Fruit fly (Drosophila melanogaster) whole organism, embryonic: ENCODE data around the gene stg.

Experiments
- Asciz ChIP-seq: fragments of 200-800 bp; sonication (Bioruptor generic); optimal IDR thresholded peaks from 2 replicates; lab custom pipeline; 2017; ENCODE audit warnings: missing biosample characterization, mild to moderate bottlenecking, missing genetic modification characterization, missing genetic modification reagents
- Atf3 ChIP-seq: fragments of 200-800 bp; sonication (Bioruptor generic); optimal IDR thresholded peaks from 3 replicates; lab custom pipeline; 2016; ENCODE audit warnings: missing biosample characterization, missing genetic modification characterization
- Blimp-1 ChIP-seq: fragments of 200-800 bp; sonication (Bioruptor generic); optimal IDR thresholded peaks from 3 replicates; lab custom pipeline; 2018; ENCODE audit warnings: missing biosample characterization, missing genetic modification characterization, mild to moderate bottlenecking, moderate library complexity, missing genetic modification reagents
- CG10979 ChIP-seq: fragments of 200-800 bp; sonication (Bioruptor generic); optimal IDR thresholded peaks from 2 replicates; lab custom pipeline; 2018; ENCODE audit warnings: missing biosample characterization, mild to moderate bottlenecking, missing genetic modification characterization, moderate library complexity
- CG11456 ChIP-seq: fragments of 200-800 bp; sonication (Bioruptor generic); IDR thresholded peaks from 3 replicates; pipeline ENCODE4 v1.3.6; 2022; ENCODE audit warnings: missing biosample characterization, missing genetic modification characterization
- CG11504 ChIP-seq: fragments of 200-800 bp; sonication (Bioruptor generic); optimal IDR thresholded peaks from 3 replicates; lab custom pipeline; 2019; ENCODE audit warnings: missing biosample characterization, mild to moderate bottlenecking, missing genetic modification characterization, moderate library complexity
- CG14441 ChIP-seq: fragments of 200-800 bp; sonication (Bioruptor generic); IDR thresholded peaks from 2 replicates; pipeline ENCODE4 v1.3.6; 2022; ENCODE audit warnings: missing biosample characterization, missing genetic modification characterization
- CG1603 ChIP-seq: fragments of 200-800 bp; sonication (Bioruptor generic); optimal IDR thresholded peaks from 2 replicates; lab custom pipeline; 2019; ENCODE audit warnings: missing biosample characterization, mild to moderate bottlenecking, missing genetic modification characterization, moderate library complexity
- CG17359 ChIP-seq: fragments of 200-800 bp; sonication (Bioruptor generic); optimal IDR thresholded peaks from 3 replicates; lab custom pipeline; 2018; ENCODE audit warnings: missing biosample characterization, mild to moderate bottlenecking, missing genetic modification characterization, moderate library complexity
- CG17361 ChIP-seq: fragments of 200-800 bp; sonication (Bioruptor generic); IDR thresholded peaks from 3 replicates; pipeline ENCODE4 v1.3.6; 2022; ENCODE audit warnings: missing biosample characterization, missing genetic modification characterization
- CG18476 ChIP-seq: fragments of 200-800 bp; sonication (Bioruptor generic); optimal IDR thresholded peaks from 2 replicates; lab custom pipeline; 2016; ENCODE audit warnings: missing biosample characterization, mild to moderate bottlenecking, missing genetic modification characterization
- CG18599 ChIP-seq: fragments of 200-800 bp; sonication (Bioruptor generic); optimal IDR thresholded peaks from 3 replicates; lab custom pipeline; 2017; ENCODE audit warnings: missing biosample characterization, missing genetic modification characterization, mild to moderate bottlenecking, moderate library complexity, missing genetic modification reagents
- CG2678 ChIP-seq: fragments of 200-800 bp; sonication (Bioruptor generic); optimal IDR thresholded peaks from 3 replicates; lab custom pipeline; 2019; ENCODE audit warnings: missing biosample characterization, mild to moderate bottlenecking, missing genetic modification characterization, moderate library complexity
- CG2712 ChIP-seq: fragments of 200-800 bp; optimal IDR thresholded peaks from 3 replicates; lab custom pipeline; 2019; ENCODE audit warnings: missing biosample characterization, mild to moderate bottlenecking, missing genetic modification characterization, moderate library complexity
- CG31365 ChIP-seq: fragments of 200-800 bp; sonication (Bioruptor generic); optimal IDR thresholded peaks from 2 replicates; lab custom pipeline; 2018; ENCODE audit warnings: missing biosample characterization, mild to moderate bottlenecking, missing genetic modification characterization
- CG31388 ChIP-seq: fragments of 200-800 bp; sonication (Bioruptor generic); optimal IDR thresholded peaks from 2 replicates; lab custom pipeline; 2016; ENCODE audit warnings: missing biosample characterization, missing genetic modification characterization
- CG31441 ChIP-seq: fragments of 200-800 bp; sonication (Bioruptor generic); IDR thresholded peaks from 2 replicates; pipeline ENCODE4 v1.3.6; 2022; ENCODE audit warnings: missing biosample characterization, missing genetic modification characterization
- CG32532 ChIP-seq: fragments of 200-800 bp; sonication (Bioruptor generic); IDR thresholded peaks from 2 replicates; pipeline ENCODE4 v1.3.6; 2022; ENCODE audit warnings: missing biosample characterization, missing genetic modification characterization
- CG4404 ChIP-seq: fragments of 200-800 bp; sonication (Bioruptor generic); IDR thresholded peaks from 2 replicates; pipeline ENCODE4 v1.3.6; 2022; ENCODE audit warnings: missing biosample characterization, missing genetic modification characterization
- CG5953 ChIP-seq: fragments of 200-800 bp; sonication (Bioruptor generic); IDR thresholded peaks from 2 replicates; pipeline ENCODE4 v1.3.6; 2022; ENCODE audit warnings: missing biosample characterization, missing genetic modification characterization
- CG7963 ChIP-seq: fragments of 200-800 bp; sonication (Bioruptor generic); IDR thresholded peaks from 3 replicates; pipeline ENCODE4 v1.3.6; 2022; ENCODE audit warnings: missing biosample characterization, missing genetic modification characterization; ENCODE audit not compliant: partially characterized antibody
- CG8765 ChIP-seq: fragments of 200-800 bp; sonication (Bioruptor generic); IDR thresholded peaks from 2 replicates; pipeline ENCODE4 v1.3.6; 2022; ENCODE audit warnings: missing biosample characterization, missing genetic modification characterization
- D19A ChIP-seq: fragments of 200-800 bp; optimal IDR thresholded peaks from 3 replicates; lab custom pipeline; 2019; ENCODE audit warnings: missing biosample characterization, mild to moderate bottlenecking, missing genetic modification characterization, moderate library complexity
- Drgx ChIP-seq: fragments of 200-800 bp; sonication (Bioruptor generic); IDR thresholded peaks from 2 replicates; pipeline ENCODE4 v1.3.6; 2022; ENCODE audit warnings: missing biosample characterization, missing genetic modification characterization
- Gug ChIP-seq: fragments of 200-800 bp; sonication (Bioruptor generic); IDR thresholded peaks from 4 replicates; pipeline ENCODE4 v1.3.6; 2022; ENCODE audit warnings: missing biosample characterization, missing genetic modification characterization
- HLH4C ChIP-seq: fragments of 200-800 bp; sonication (Bioruptor generic); IDR thresholded peaks from 3 replicates; pipeline ENCODE4 v1.3.6; 2022; ENCODE audit warnings: missing biosample characterization, missing genetic modification characterization; ENCODE audit not compliant: partially characterized antibody
- Taf1 ChIP-seq: fragments of 200-800 bp; sonication (Bioruptor generic); IDR thresholded peaks from 2 replicates; pipeline ENCODE4 v1.3.6; 2022; ENCODE audit warnings: missing biosample characterization, missing genetic modification characterization
- ase ChIP-seq: fragments of 200-800 bp; sonication (Bioruptor generic); IDR thresholded peaks from 3 replicates; pipeline ENCODE4 v1.3.6; 2022; ENCODE audit warnings: missing biosample characterization, missing genetic modification characterization
- crc ChIP-seq: fragments of 200-800 bp; sonication (Bioruptor generic); optimal IDR thresholded peaks from 2 replicates; lab custom pipeline; 2016; ENCODE audit warnings: missing biosample characterization, missing genetic modification characterization
- dpn ChIP-seq, 2 experiments: fragments of 200-800 bp; sonication (Bioruptor generic); optimal IDR thresholded peaks; 3 replicates each; lab custom pipeline; 2016; ENCODE audit warnings: missing biosample characterization in 2 of 2, missing genetic modification characterization in 2 of 2
- eve ChIP-seq, 2 experiments: fragments of >200 bp; optimal IDR thresholded peaks; 2 replicates each; lab custom pipeline; 2017; ENCODE audit warnings: missing biosample characterization in 2 of 2, missing genetic modification characterization in 2 of 2
- fd96Cb ChIP-seq: fragments of 200-800 bp; sonication (Bioruptor generic); optimal IDR thresholded peaks from 2 replicates; lab custom pipeline; 2018; ENCODE audit warnings: missing biosample characterization, mild to moderate bottlenecking, missing genetic modification characterization, moderate library complexity
- fu2 ChIP-seq: fragments of 200-800 bp; sonication (Bioruptor generic); optimal IDR thresholded peaks from 2 replicates; lab custom pipeline; 2016; ENCODE audit warnings: missing biosample characterization, missing genetic modification characterization
- gcm ChIP-seq: fragments of 200-800 bp; sonication (Bioruptor generic); optimal IDR thresholded peaks from 2 replicates; lab custom pipeline; 2019; ENCODE audit warnings: missing biosample characterization, mild to moderate bottlenecking, missing genetic modification characterization, moderate library complexity
- gem ChIP-seq: fragments of 200-800 bp; sonication (Bioruptor generic); optimal IDR thresholded peaks from 2 replicates; lab custom pipeline; 2019; ENCODE audit warnings: missing biosample characterization, mild to moderate bottlenecking, missing genetic modification characterization, moderate library complexity
- gt ChIP-seq: fragments of 200-800 bp; sonication (Bioruptor generic); IDR thresholded peaks from 2 replicates; pipeline ENCODE4 v1.3.6; 2022; ENCODE audit warnings: missing biosample characterization, missing genetic modification characterization
- h ChIP-seq: fragments of >200 bp; optimal IDR thresholded peaks from 2 replicates; lab custom pipeline; 2017
- knrl ChIP-seq: fragments of 200-800 bp; sonication (Bioruptor generic); IDR thresholded peaks from 3 replicates; pipeline ENCODE4 v1.3.6; 2022; ENCODE audit warnings: missing biosample characterization, missing genetic modification characterization; ENCODE audit not compliant: partially characterized antibody
- lmd ChIP-seq: fragments of 200-800 bp; sonication (Bioruptor generic); IDR thresholded peaks from 2 replicates; pipeline ENCODE4 v1.3.6; 2022; ENCODE audit warnings: missing biosample characterization, missing genetic modification characterization
- lov ChIP-seq, 2 experiments: fragments of 200-800 bp in 1 of 2; fragments of >200 bp in 1 of 2; sonication (Bioruptor generic) in 1 of 2; IDR thresholded peaks in 1 of 2; optimal IDR thresholded peaks in 1 of 2; 2 replicates in 1 of 2; 3 replicates in 1 of 2; pipeline versions ENCODE4 v1.3.6 to Lab custom; 2017 to 2022; ENCODE audit warnings: missing biosample characterization in 1 of 2, missing genetic modification characterization in 1 of 2
- sisA ChIP-seq: fragments of 200-800 bp; sonication (Bioruptor generic); IDR thresholded peaks from 2 replicates; pipeline ENCODE4 v1.3.6; 2022; ENCODE audit warnings: missing biosample characterization, missing genetic modification characterization
- tgo ChIP-seq: fragments of 200-800 bp; sonication (Bioruptor generic); IDR thresholded peaks from 3 replicates; pipeline ENCODE4 v1.3.6; 2022; ENCODE audit warnings: missing biosample characterization, missing genetic modification characterization
- tin ChIP-seq: fragments of 200-800 bp; sonication (Bioruptor generic); optimal IDR thresholded peaks from 3 replicates; lab custom pipeline; 2016; ENCODE audit warnings: missing biosample characterization, missing genetic modification characterization
- trem ChIP-seq: fragments of 200-800 bp; optimal IDR thresholded peaks from 3 replicates; lab custom pipeline; 2019; ENCODE audit warnings: missing biosample characterization, mild to moderate bottlenecking, missing genetic modification characterization, moderate library complexity
- zfh1 ChIP-seq: fragments of 200-800 bp; sonication (Bioruptor generic); IDR thresholded peaks from 3 replicates; pipeline ENCODE4 v1.3.6; 2022; ENCODE audit warnings: missing biosample characterization, missing genetic modification characterization

The stg gene

DNA sequence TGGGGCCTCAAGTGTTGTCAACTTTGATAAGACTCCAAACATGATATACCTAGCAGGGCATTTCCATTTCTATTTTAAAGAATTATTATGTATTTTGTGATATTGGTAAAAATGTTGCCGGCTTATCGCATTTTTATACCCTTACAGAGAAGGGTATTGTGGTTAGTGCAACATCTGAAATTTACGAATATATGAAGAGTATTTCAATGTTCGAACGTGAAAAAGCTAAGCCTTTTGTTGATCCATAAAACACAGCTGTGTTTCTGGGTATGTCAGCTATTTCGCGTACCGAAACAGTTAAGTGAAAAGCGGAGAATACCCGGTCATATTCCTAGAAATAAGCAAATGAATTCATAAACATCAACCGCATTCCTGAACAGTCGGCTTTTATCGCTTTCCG lies 36.3 kb upstream of the stg start:
- no peak for TF ChIP-seq CG31365 (tag; lab: Kevin White, UChicago)
- TF ChIP-seq D19A (tag; lab: Kevin White, UChicago) = peak; percentile 90

DNA sequence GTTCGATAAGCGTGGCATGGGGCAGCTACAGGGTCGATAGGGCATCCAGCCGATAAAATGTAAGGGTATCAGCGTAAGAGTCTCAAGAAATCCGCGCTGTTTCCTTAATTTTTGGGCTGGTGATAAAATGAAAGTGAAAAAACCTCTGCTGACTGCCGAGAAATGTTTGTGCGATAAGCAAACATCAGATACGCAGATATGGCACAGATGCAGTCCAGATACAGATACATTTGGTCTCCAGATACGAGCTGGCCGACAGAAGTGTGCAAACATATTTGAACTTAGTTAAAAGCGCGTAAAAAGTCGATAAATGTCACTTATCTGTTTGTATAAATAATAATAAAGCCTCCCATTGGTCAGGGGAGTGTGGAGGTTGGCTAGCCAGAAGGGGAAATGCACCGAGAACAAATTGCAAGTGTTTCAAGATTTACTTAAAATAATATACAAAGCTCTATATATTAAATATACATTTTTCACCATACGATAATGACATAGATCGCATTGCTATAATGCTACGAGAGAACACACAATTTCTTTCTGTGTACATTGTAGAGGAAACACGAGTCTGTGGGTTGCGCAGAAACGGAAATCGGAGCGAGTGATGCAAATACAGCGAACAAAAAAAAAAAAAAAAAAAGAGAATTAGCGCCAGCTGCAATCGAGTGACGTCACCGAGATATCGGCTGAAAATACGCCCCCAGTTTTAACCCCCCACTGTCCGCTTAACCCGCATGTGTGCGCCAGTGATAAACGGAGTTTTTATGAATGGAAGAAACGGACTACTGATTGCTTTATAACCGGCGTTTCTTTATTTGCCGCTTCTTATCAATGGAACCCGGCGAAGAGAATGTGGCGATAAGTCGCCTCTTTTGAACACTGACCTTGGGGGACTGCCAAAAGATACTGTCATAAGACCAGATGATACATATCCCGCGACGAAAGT lies 35.3 kb upstream of the stg start:
- peak; percentile 55 for TF ChIP-seq CG10979 (tag; lab: Kevin White, UChicago)
- peak; percentile 4; the same call in 1 of the 4 replicates for TF ChIP-seq Gug (GFP tag; lab: Robert Waterston, UW)
- no peak for TF ChIP-seq eve (GFP tag; optimal IDR thresholded peaks at IDR 0.05; lab: Kevin White, UChicago)
- peak; percentile 74 for TF ChIP-seq Drgx (GFP tag; lab: Robert Waterston, UW)
- TF ChIP-seq Asciz (GFP tag; lab: Kevin White, UChicago) = peak; percentile 1
- no peak for TF ChIP-seq Taf1 (GFP tag; lab: Robert Waterston, UW)
- TF ChIP-seq CG32532 (GFP tag; lab: Robert Waterston, UW) = no peak
- TF ChIP-seq Atf3 (GFP tag; lab: Kevin White, UChicago) = no peak
- 0 out of 3 replicates have a peak, but pooled peaks have one; percentile 12 for TF ChIP-seq CG17361 (GFP tag; lab: Robert Waterston, UW)
- peak; percentile 39; the same call in 1 of the 2 replicates for TF ChIP-seq CG8765 (GFP tag; lab: Robert Waterston, UW)
- TF ChIP-seq CG11504 = peak; percentile 4
- TF ChIP-seq gt (GFP tag; lab: Robert Waterston, UW) = no peak
- no peak for TF ChIP-seq dpn (GFP tag; optimal IDR thresholded peaks at IDR 0.05; lab: Kevin White, UChicago)
- TF ChIP-seq knrl (GFP tag; lab: Robert Waterston, UW) = no peak
- TF ChIP-seq CG2712 (tag; lab: Kevin White, UChicago) = peak; percentile 54
- no peak for TF ChIP-seq CG7963 (GFP tag; lab: Robert Waterston, UW)
- TF ChIP-seq Blimp-1 (GFP tag; lab: Kevin White, UChicago) = peak; percentile 17
- TF ChIP-seq CG18599 = peak; percentile 2
- TF ChIP-seq HLH4C = no peak
- peak; percentile 85 for TF ChIP-seq gcm (GFP tag; lab: Kevin White, UChicago)
- TF ChIP-seq gem (tag; lab: Kevin White, UChicago) = peak; percentile 36
- peak; percentile 50; the same call in 1 of the 2 replicates for TF ChIP-seq CG4404 (GFP tag; lab: Robert Waterston, UW)
- no peak for TF ChIP-seq h (lab: Kevin White, UChicago)
- TF ChIP-seq CG1603 (tag; lab: Kevin White, UChicago) = no peak
- no peak for TF ChIP-seq crc (GFP tag; lab: Kevin White, UChicago)
- TF ChIP-seq CG14441 = 0 out of 2 replicates have a peak, but pooled peaks have one; percentile 14
- no peak for TF ChIP-seq lov (optimal IDR thresholded peaks at IDR 0.05; lab: Kevin White, UChicago)
- TF ChIP-seq lov (GFP tag; IDR thresholded peaks at IDR 0.05; lab: Robert Waterston, UW) = 0 out of 3 replicates have a peak, but pooled peaks have one; percentile 53
- TF ChIP-seq sisA (GFP tag; lab: Robert Waterston, UW) = 0 out of 2 replicates have a peak, but pooled peaks have one; percentile 27
- TF ChIP-seq trem (tag; lab: Kevin White, UChicago) = peak; percentile 1
- TF ChIP-seq lmd (GFP tag; lab: Robert Waterston, UW) = peak; percentile 33; the same call in 1 of the 2 replicates
- peak; percentile 74 for TF ChIP-seq D19A (tag; lab: Kevin White, UChicago)
- TF ChIP-seq CG11456 (GFP tag; lab: Robert Waterston, UW) = 0 out of 3 replicates have a peak, but pooled peaks have one; percentile 44
- peak; percentile 46 for TF ChIP-seq CG31441 (GFP tag; lab: Robert Waterston, UW)
- TF ChIP-seq fu2 (GFP tag; lab: Kevin White, UChicago) = no peak
- TF ChIP-seq CG18476 = no peak
- no peak for TF ChIP-seq fd96Cb (tag; lab: Kevin White, UChicago)
- peak; percentile 42; the same call in 1 of the 3 replicates for TF ChIP-seq zfh1 (GFP tag; lab: Robert Waterston, UW)
- TF ChIP-seq CG5953 = no peak
- peak; percentile 18; the same call in 1 of the 3 replicates for TF ChIP-seq tgo (GFP tag; lab: Robert Waterston, UW)
- peak; percentile 25 for TF ChIP-seq CG17359 (tag; lab: Kevin White, UChicago)
- TF ChIP-seq tin (GFP tag; lab: Kevin White, UChicago) = no peak
- peak; percentile 34; the same call in 1 of the 3 replicates for TF ChIP-seq ase (GFP tag; lab: Robert Waterston, UW)
- no peak for TF ChIP-seq CG31388 (GFP tag; lab: Kevin White, UChicago)
- TF ChIP-seq CG2678 = peak; percentile 5
